Worm (Caenorhabditis elegans) whole organism, dauer: ENCODE measurements around the gene vha-11.

ENCODE experiments used
- unc-62 ChIP-seq: sonication (generic microtip); optimal IDR thresholded peaks from 2 replicates; lab custom pipeline; 2017; ENCODE audit warnings: missing biosample characterization, missing genetic modification reagents, missing genetic modification characterization

Gene vha-11

DNA sequence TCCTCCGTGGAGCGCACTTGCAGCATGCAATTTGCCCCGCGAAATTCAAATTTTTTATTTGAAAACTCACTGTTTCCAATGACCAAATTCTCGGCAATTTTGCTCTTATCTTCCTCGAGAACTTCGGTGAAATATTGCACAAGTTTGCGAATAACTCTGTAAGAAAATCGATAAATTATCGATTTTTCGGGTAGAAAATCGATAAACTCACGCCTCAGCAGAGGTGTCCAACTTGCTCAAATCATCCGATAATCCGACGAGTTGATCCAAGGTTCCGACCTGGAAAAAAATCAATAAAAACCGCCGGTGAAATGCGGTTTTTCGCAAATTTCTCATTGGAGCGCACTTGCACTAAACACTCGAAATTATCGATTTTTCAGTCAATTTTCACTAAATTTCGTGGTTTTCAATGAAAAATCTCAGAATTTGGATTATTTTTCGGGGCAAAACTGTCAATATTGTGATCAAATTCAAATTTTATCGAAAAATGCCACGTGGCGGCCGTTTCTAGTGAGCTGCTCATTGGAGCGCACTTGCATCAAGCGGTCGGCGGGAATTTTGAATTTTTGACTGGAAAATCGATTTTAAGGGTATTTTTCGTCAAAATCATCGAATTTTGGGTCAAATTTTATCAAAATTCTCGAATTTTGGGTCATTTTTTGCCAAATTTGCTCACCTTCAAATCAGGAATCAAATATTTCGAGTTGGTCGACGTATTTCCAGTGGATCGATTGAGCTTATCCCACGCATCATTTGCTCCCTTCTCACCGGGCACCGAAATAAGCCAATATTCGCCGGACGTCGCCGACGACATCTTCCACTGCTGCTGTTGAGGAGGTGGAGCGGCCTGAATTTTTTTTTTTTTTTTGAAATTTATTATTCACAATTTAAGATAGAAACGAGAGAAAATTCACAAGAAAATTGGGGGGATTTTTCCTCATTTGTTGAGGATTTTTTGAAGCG is at the start of gene vha-11:
TSS of gene vha-11 (minus strand) at position 847 of the 963 bp plus-strand sequence.
- no peak for TF ChIP-seq unc-62 (GFP tag; lab: Kevin White, UChicago)

- TF ChIP-seq unc-62 (GFP tag; lab: Kevin White, UChicago) = no peak
These were observed 34.5 kb upstream of the vha-11 start, which contains the start of the genes ppgn-1 and tftc-1 for ce11 chrIV:2348862-2349321. Gene ppgn-1, minus strand, starts transcription at chrIV:2348912. Gene tftc-1, plus strand, starts transcription at chrIV:2349271.

DNA sequence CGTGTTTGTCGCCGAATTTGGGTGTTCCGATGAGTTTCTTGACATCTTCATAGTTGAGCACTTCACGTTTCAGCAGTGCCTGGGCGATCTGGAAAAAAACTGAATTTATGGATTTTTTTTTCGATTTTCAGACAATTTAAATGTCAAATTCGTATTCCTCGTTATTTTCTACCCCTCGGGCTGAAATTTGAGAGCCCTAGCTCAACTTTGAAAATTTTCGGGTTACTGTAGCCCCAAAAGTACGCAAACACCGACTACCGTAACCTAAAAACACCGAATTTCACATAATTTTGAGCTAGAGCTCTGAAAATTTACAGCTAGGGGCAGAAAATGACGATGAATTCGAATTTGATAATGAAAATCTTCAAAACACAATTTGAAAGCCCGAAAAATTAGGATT is 19.6 kb upstream of the vha-11 start:
- TF ChIP-seq unc-62 (GFP tag; lab: Kevin White, UChicago) = no peak

- no peak for TF ChIP-seq unc-62 (GFP tag; lab: Kevin White, UChicago)
These were observed 15.2 kb upstream of the vha-11 start, which contains the start of gene nhr-236 for ce11 chrIV:2329540-2329939. Gene nhr-236, minus strand, starts transcription at chrIV:2329640.

- TF ChIP-seq unc-62 (GFP tag; lab: Kevin White, UChicago) = no peak
These were observed 12.9 kb upstream of the vha-11 start for ce11 chrIV:2327317-2327716.

DNA sequence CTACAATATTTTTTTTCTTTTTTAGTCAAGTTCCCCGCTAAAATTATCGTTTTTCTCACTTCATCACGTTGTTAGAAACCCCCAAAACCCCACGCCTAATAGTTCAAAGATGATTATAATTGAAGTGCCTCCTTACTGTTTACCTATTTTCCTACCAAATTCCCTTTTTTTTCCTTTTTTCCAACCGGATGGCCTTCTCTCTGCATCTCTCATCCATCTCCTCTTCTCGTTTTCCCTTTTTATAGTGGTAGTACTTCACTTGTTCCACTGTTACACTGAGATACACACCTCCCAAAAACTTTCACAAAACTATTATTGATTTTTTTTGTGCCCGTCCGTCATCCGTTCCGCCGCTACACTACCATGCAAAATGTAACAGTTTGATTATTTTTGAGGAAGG is 8.6 kb upstream of the vha-11 start, which contains the start of gene nsy-4:
TSS of gene nsy-4 (plus strand) at position 274 of the 400 bp plus-strand sequence.
- TF ChIP-seq unc-62 (GFP tag; lab: Kevin White, UChicago) = no peak

ce11 chrIV:2321546-2321945 is 7.2 kb upstream of the vha-11 start:
- TF ChIP-seq unc-62 (GFP tag; lab: Kevin White, UChicago) = no peak

DNA sequence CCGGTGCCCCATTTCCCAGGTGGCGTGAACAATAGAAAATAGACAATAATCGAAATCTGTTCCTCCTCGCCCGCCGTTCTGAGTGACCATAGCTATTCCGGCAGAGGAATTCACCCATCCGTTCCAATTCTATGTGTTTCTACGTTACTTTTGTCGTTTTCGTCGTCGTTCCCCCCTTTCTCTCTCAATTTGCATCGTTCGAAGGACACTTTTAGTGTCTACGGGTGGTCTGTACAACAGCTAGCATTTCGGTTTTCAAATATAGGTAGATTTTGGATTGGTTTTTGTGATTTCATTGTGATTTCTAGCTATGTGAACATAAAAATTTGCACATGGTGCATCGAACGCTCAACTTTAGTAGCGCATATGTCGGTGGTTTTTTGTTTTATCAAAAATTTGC is 5.6 kb upstream of the vha-11 start:
- TF ChIP-seq unc-62 (GFP tag; lab: Kevin White, UChicago) = no peak

DNA sequence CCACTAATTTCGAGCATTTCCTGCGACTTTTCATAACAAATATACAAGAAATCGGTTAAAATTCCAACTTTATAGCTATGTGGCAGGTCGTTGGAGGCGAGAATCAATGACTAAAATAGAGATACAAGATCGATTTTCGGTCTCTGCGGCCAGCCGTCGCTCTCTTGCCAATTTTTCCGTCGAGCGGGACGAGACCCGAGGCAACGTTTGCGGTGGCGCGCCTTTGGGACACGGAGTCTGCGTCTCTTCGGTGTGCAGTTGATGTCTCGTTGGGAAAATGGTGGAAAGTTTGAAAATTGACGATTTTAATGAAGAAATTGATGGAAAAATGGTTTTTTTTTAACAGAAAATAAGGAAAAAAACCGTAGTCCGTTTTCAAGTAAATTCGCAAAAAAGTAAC is 2.4 kb upstream of the vha-11 start:
- TF ChIP-seq unc-62 (GFP tag; lab: Kevin White, UChicago) = no peak

DNA sequence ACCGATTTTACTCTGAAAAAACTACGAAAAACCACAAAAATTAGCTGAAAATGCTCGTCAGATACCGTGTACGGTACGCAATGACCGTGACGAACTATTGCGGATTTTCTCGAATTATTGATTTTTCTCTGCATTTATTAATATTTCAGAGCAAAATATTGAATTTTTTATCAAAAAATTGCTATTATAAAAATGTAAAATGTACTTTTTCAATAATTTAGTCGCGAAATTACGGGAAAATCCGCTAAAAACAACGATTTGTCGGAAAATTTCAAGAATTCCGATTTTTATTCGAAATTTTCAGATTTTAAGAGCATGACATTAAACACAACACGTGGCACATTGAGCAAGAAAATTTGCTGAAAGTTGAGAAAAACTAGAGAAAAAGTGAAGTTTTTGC is 1.9 kb upstream of the vha-11 start, which contains the start of gene Y38F2AL.12:
TSS of gene Y38F2AL.12 (plus strand) at position 301 of the 400 bp plus-strand sequence.
- TF ChIP-seq unc-62 (GFP tag; lab: Kevin White, UChicago) = no peak

DNA sequence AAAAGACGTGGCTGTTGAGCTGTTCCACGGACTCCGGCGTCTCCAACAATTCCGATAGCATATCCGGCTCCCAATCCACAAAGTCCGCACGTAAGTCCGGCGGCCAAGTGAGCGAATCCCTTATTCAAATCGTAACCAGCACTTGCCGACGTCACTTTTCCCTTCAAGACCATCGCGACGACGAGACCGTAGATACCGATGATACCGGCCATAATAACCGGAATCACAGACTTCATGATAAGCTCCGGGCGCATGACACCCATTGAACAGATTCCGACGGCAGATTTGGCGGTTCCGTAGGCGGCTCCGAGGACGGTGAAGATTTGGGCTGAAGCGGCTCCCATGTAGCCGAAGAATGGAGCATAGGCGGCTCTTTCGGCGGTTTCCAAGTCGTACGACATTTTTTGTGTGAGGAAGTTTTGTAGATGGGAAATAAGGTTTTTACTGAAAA is 1.2 kb upstream of the vha-11 start, which contains the start of gene vha-3:
TSS of gene vha-3 (minus strand) at position 401 of the 451 bp plus-strand sequence.
- TF ChIP-seq unc-62 (GFP tag; lab: Kevin White, UChicago) = no peak

- no peak for TF ChIP-seq unc-62 (GFP tag; lab: Kevin White, UChicago)
These were observed 495 bp upstream of the vha-11 start for ce11 chrIV:2314862-2315261.

- no peak for TF ChIP-seq unc-62 (GFP tag; lab: Kevin White, UChicago)
These were observed 2.8 kb downstream of the vha-11 start for ce11 chrIV:2311554-2311953.

ce11 chrIV:2308203-2308602 is 6.2 kb downstream of the vha-11 start:
- TF ChIP-seq unc-62 (GFP tag; lab: Kevin White, UChicago) = no peak

ce11 chrIV:2307374-2307773 is 7.0 kb downstream of the vha-11 start:
- no peak for TF ChIP-seq unc-62 (GFP tag; lab: Kevin White, UChicago)

ce11 chrIV:2306447-2306846 is 7.9 kb downstream of the vha-11 start, which contains the start of gene mksr-2:
Gene mksr-2, minus strand, starts transcription at chrIV:2306547.
- no peak for TF ChIP-seq unc-62 (GFP tag; lab: Kevin White, UChicago)
